Worm (Caenorhabditis elegans) whole organism, L4/young adult: ENCODE data around the gene srw-24.

Experiments
- W03F9.2 ChIP-seq: fragments of 150-350 bp; optimal IDR thresholded peaks from 2 replicates; lab custom pipeline; 2014; ENCODE audit warnings: missing biosample characterization, missing genetic modification characterization
- dao-5 ChIP-seq: sonication (generic microtip); optimal IDR thresholded peaks from 2 replicates; lab custom pipeline; 2016; ENCODE audit warnings: missing genotype, missing genetic modification characterization, moderate library complexity, missing compliant biosample characterization
- him-1 ChIP-seq: sonication (generic microtip); optimal IDR thresholded peaks from 2 replicates; lab custom pipeline; 2016; ENCODE audit warnings: missing genotype, missing genetic modification reagents, missing genetic modification characterization, missing compliant biosample characterization

srw-24 gene

ce11 chrV:15223668-15224067 is at the start of gene srw-24:
srw-24 (plus strand) TSS chrV:15223968.
- TF ChIP-seq dao-5 (tag; lab: Kevin White, UChicago) (no peak), him-1 (tag; lab: Kevin White, UChicago) (no peak), W03F9.2 (tag; lab: Kevin White, UChicago) (no peak)

DNA sequence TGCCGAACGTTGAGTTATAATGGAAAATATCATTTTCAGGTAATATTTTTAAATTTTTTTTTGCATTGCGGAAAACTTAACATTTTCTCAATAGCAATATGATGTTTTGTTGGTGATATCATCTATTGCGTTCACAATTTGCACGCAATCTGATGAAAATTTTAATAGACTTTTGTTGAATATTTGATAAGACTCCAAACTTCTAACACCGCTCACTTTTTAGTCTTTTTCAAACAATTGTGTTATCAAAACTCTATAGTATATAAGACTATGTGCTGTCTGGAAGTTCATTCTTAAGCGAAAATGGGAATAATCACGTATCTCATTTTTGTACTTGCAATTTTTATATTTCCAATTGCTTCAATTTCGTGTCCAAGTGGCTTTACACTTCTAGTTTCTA is 48.3 kb upstream of the srw-24 start, which contains the start of gene clec-47:
Gene clec-47, plus strand, starts transcription at position 301 of the 400 bp plus-strand sequence.
- no peak for TF ChIP-seq him-1 (tag; lab: Kevin White, UChicago)
- no peak for TF ChIP-seq W03F9.2 (tag; lab: Kevin White, UChicago)
- no peak for TF ChIP-seq dao-5 (tag; lab: Kevin White, UChicago)

DNA sequence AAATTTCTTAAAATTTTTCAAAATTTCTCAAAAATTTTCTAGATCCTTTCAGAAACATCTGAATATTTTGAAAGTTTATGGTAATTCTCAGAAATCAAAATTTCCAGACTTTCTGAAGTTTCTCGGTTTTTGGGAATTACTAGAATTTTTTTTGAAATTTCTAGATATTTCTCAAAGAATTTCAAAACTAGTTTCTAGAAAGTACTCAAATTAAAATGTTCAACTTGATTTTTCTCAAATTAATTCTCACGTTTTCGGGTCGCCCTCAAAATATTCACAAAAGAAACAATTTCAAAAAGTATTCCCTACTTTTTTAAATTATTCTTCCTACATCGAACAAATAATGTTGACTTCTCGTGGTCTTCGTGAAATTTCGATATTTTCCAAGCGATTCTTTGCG is 44.0 kb upstream of the srw-24 start, which contains the start of gene T09F5.10:
Gene T09F5.10, plus strand, starts transcription at position 301 of the 400 bp plus-strand sequence.
- TF ChIP-seq W03F9.2 (tag; lab: Kevin White, UChicago) (no peak), dao-5 (tag; lab: Kevin White, UChicago) (no peak), him-1 (tag; lab: Kevin White, UChicago) (no peak)

DNA sequence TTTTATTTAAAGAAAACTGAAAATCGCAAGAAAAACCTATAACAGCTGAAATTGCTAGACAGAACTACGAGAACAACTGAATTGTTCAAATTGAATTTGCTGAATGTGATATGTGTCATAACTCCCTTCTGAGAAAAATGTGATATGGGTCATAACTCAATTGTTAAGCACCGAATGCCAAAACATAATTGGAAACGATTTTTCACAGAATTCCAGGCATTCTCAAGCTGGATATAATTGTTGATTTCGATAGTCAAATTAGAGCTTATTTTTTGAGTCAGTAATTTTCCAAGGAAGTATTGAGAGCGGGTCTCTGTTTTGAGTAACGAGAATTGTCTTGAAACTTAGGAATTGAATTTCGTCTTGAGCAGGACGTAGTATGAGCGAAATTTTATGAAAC is 41.9 kb upstream of the srw-24 start:
- TF ChIP-seq W03F9.2 (tag; lab: Kevin White, UChicago), result no peak
- TF ChIP-seq him-1 (tag; lab: Kevin White, UChicago), result no peak
- no peak for TF ChIP-seq dao-5 (tag; lab: Kevin White, UChicago)

DNA sequence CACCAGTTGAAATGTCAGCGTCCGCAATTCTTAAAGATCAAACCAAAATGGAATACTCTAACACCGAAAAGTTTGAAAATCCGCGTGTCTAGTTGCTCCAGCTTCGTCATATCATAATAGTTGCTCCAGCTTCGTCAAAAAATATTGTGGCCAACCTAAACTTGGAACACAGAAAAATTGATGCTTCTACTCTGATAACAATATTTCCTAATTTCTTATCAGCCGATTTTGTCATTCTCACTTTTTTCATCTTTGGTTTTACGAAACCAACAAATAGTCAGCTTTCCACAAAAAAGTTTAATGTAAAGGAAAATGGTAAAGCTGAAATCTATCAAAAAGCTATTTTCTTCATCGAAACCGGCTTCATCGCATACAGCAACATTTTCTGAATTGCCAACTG is 41.4 kb upstream of the srw-24 start, which contains the start of gene fbxa-84:
Gene fbxa-84, plus strand, starts transcription at position 34 of the 400 bp plus-strand sequence.
- no peak for TF ChIP-seq him-1 (tag; lab: Kevin White, UChicago)
- no peak for TF ChIP-seq dao-5 (tag; lab: Kevin White, UChicago)
- no peak for TF ChIP-seq W03F9.2 (tag; lab: Kevin White, UChicago)

ce11 chrV:15184097-15185040 is 39.4 kb upstream of the srw-24 start, which contains the start of gene Y75B12B.1:
Y75B12B.1 (plus strand) TSS chrV:15184699.
- peak; percentile 52 for TF ChIP-seq W03F9.2 (tag; lab: Kevin White, UChicago)
- no peak for TF ChIP-seq him-1 (tag; lab: Kevin White, UChicago)

DNA sequence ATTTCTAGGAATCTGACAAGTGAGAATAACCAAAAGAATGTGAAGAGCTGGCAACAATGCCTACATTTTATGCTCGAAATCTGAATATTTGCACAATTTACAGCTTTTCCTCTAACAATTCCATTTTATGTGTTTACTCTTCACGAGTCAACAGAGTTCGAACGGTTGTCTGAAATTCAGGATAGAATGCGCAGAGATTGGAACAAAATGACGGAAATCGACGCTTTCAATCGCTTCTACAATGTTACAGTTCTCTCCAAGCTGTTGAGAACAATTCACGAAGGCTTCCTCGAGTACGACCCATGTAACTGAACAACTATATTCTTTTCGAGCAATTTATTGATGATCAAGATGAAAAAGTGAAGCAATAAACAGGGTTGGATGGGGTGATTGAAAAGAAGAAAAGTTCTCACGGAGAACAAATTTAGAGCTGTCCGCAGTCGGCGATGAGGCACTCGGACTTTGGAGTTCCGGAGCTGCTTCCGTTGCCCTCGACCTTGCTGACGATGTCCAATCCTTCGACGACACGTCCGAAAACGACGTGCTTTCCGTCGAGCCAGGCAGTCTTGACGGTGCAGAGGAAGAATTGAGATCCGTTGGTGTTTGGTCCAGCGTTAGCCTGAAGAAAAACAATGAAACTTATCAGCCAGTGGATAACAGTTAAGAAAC is 37.4 kb upstream of the srw-24 start, which contains the start of gene Y75B12B.3:
Gene Y75B12B.3, minus strand, starts transcription at position 21 of the 669 bp plus-strand sequence.
- no peak for TF ChIP-seq dao-5 (tag; lab: Kevin White, UChicago)

- no peak for TF ChIP-seq dao-5 (tag; lab: Kevin White, UChicago)
- no peak for TF ChIP-seq him-1 (tag; lab: Kevin White, UChicago)
- TF ChIP-seq W03F9.2 (tag; lab: Kevin White, UChicago), result peak; percentile 51
These were observed 36.4 kb upstream of the srw-24 start, which contains the start of the genes cyn-7 and bath-36 for ce11 chrV:15187083-15188057. cyn-7 (minus strand) TSS chrV:15187378. bath-36 (plus strand) TSS chrV:15187888.

- TF ChIP-seq W03F9.2 (tag; lab: Kevin White, UChicago) (peak; percentile 92), dao-5 (tag; lab: Kevin White, UChicago) (no peak), him-1 (tag; lab: Kevin White, UChicago) (no peak)
These were observed 34.2 kb upstream of the srw-24 start, which contains the start of gene cyn-3 for ce11 chrV:15189567-15189966. cyn-3 (plus strand) TSS chrV:15189927.

DNA sequence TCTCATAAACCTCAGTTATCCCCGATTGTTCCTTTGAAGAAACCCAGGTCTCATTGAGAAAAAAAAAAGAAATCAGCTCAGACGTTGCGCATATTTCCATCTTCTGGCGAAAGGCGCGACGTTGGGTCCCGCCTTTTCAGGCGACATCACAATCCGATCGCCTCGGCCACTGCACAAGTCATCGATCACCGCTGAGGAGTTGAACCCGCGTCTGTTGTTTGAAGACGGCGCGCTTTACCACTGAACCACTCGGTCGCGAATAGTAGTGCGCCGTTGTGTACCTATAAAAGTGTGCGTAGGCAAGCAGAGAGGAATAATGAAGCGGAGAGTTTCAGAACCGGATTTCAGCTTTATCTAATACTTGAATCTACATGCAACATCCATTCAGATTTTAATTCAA is 32.9 kb upstream of the srw-24 start, which contains the start of gene Y75B12B.11:
Gene Y75B12B.11, plus strand, starts transcription at position 394 of the 400 bp plus-strand sequence.
- TF ChIP-seq him-1 (tag; lab: Kevin White, UChicago) (no peak), W03F9.2 (tag; lab: Kevin White, UChicago) (peak; percentile 43), dao-5 (tag; lab: Kevin White, UChicago) (peak; percentile 95)

- TF ChIP-seq him-1 (tag; lab: Kevin White, UChicago) (no peak), W03F9.2 (tag; lab: Kevin White, UChicago) (no peak), dao-5 (tag; lab: Kevin White, UChicago) (no peak)
These were observed 31.8 kb upstream of the srw-24 start for ce11 chrV:15191971-15192370.

- TF ChIP-seq him-1 (tag; lab: Kevin White, UChicago), result no peak
- TF ChIP-seq dao-5 (tag; lab: Kevin White, UChicago), result no peak
- TF ChIP-seq W03F9.2 (tag; lab: Kevin White, UChicago), result no peak
These were observed 31.4 kb upstream of the srw-24 start, which contains the start of gene plc-2 for ce11 chrV:15192377-15192776. plc-2 (plus strand) TSS chrV:15192572.
